Fruit fly (Drosophila melanogaster): ENCODE results near the gene CG10280.
A peak's percentile ranks its signal among the peaks of the same experiment; 100 is the strongest.

DNA sequence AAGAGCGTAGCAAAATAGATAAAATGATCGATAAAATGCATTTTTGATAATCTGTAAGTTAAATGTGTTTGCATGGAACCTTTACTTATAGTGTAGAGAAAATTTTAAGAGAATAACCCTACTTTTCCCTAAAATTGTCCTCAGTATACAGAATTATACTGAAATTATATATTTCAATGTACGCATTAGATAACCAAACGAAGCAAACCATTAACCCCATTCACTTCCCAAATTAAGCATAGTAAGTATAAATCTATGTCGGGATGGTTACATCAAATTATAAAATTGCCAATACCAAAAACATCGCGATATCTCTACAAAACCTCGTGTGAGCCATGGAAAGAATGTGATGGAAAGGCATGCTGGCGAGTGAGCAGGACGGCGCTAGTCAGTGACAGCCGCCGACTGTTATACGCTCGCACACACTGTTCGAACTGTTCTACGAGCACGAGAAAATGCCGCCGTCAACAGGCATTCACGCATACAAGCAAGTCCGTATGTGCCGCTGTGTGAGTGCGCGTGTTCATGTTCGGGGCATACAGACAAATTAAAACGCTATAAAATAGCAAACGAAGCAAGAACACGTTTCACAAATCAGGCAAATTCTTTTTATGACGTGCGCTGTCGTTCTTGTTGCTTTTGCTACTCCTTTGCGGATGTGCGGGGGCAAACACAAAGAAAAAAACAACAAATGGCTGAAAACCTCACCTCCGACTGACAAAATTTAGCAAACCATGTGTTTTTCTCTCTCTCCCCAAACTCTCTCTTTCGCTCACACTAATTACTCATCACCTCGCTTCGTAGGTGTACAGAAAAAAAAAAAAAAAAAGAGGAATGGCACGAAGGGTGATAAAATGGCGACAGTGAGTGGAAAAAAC lies 4.4 kb downstream of the CG10280 start:
- peak; percentile 32 for TF ChIP-seq CG15710 (tag; optimal IDR thresholded peaks at IDR 0.05)
- peak; percentile 14 for TF ChIP-seq EcR (GFP tag; optimal IDR thresholded peaks at IDR 0.05)
- no peak for TF ChIP-seq CG14655 (GFP tag; optimal IDR thresholded peaks at IDR 0.05)
- no peak for TF ChIP-seq Snoo (tag; optimal IDR thresholded peaks at IDR 0.05)
